Fruit fly (Drosophila melanogaster) S2 (cell line): Measurements from ENCODE around the gene Ten-m.

Experiments used
- CG8478 ChIP-seq: fragments of >200 bp; optimal IDR thresholded peaks from 2 replicates; lab custom pipeline; 2018
- CTCF ChIP-seq, 2 experiments: fragments of >200 bp; optimal IDR thresholded peaks; 2 replicates each; lab custom pipeline; 2018

DNA sequence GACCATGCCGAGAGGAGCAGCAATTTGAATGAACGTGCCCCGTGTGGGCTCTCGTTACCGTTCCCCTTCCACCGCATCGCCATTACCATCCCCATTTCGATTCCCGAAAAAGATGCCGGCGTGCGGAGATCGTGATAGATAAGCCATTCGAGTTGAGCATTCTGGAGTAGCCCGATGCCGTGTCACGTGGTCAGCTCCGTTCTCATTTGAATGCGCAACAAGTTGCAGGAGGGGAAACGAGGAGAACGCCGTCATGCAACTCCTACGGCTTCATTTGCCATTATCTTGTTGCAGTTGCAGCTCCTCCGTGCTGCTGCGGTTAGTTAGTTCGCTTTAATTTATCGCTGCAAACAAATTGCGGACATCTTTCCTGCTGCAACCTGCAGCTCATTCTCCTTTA lies 56.1 kb downstream of the Ten-m start:
- no peak for TF ChIP-seq CG8478 (lab: Kevin White, UChicago)
- TF ChIP-seq CTCF (optimal IDR thresholded peaks at IDR 0.05; lab: Kevin White, UChicago), result no peak
